Worm (Caenorhabditis elegans): ENCODE data around the gene F10B5.2.

DNA sequence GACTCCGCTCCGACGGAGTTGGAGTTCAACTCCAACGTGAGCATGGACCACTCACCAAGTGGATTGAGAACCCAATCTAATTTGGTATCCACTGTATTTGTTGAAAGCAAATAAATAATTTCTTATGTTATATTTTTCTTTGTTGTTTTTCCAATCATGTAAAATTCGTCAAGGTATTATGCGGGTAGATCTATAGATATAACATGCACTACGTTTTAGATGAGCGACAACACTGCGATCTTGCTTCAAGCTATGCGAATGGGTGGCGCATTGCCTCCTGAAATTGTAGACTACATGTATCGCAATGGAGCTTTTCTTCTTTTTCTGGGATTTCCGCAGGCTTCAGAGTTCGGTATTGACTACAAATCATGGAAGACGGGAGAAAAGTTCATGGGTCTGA is at the start of gene F10B5.2:
- no peak for TF ChIP-seq nhr-77 (tag; optimal IDR thresholded peaks at IDR 0.05)
- TF ChIP-seq unc-39 (tag; optimal IDR thresholded peaks at IDR 0.05): no peak
- TF ChIP-seq nhr-11 (tag; optimal IDR thresholded peaks at IDR 0.05): no peak
- TF ChIP-seq lin-13 (GFP tag; optimal IDR thresholded peaks at IDR 0.05): no peak
- TF ChIP-seq ama-1 (optimal IDR thresholded peaks at IDR 0.05): no peak
- no peak for TF ChIP-seq egl-43 (GFP tag; IDR thresholded peaks at IDR 0.05)
- TF ChIP-seq spr-3 (GFP tag; optimal IDR thresholded peaks at IDR 0.05): no peak
- TF ChIP-seq ces-1 (GFP tag; optimal IDR thresholded peaks at IDR 0.05): no peak
- TF ChIP-seq nhr-237 (tag; optimal IDR thresholded peaks at IDR 0.05): no peak
- no peak for TF ChIP-seq dmd-9 (GFP tag; IDR thresholded peaks at IDR 0.05)
- no peak for TF ChIP-seq set-16 (GFP tag; IDR thresholded peaks at IDR 0.05)
- TF ChIP-seq skn-1 (tag; optimal IDR thresholded peaks at IDR 0.05): no peak
- TF ChIP-seq snpc-4 (tag; optimal IDR thresholded peaks at IDR 0.05): no peak
- no peak for TF ChIP-seq unc-62 (GFP tag; optimal IDR thresholded peaks at IDR 0.05 in 1 of 2)
- no peak for TF ChIP-seq unc-62 (tag; optimal IDR thresholded peaks at IDR 0.05)

All from whole organism, L4 larva.